Fruit fly (Drosophila melanogaster): ENCODE measurements around the gene mtgo.

DNA sequence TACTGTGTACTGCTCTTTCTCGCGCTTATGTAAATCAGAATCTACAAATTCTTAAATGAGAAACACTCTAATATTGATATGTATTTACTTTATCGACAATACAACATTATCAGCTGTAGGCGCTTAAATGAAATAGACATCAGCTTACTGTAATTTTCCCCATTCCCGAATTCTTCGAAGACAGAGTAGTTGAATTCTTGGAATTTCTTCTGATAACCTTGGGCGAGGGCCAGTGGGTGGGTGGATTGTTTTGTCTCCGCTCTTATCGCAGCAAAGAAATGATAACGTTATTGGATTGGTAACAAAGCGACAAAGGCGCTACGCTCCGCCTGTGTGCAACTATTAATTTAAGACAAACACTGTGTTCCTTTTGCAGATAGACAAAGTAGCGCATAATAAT lies 76.6 kb downstream of the mtgo start:
- TF ChIP-seq insv (optimal IDR thresholded peaks at IDR 0.05) (no peak), Myc (optimal IDR thresholded peaks at IDR 0.05) (no peak), psq (optimal IDR thresholded peaks at IDR 0.05) (no peak), h (optimal IDR thresholded peaks at IDR 0.05) (no peak)
